Fruit fly (Drosophila melanogaster): ENCODE results near the gene Sol1.

Gene Sol1

DNA sequence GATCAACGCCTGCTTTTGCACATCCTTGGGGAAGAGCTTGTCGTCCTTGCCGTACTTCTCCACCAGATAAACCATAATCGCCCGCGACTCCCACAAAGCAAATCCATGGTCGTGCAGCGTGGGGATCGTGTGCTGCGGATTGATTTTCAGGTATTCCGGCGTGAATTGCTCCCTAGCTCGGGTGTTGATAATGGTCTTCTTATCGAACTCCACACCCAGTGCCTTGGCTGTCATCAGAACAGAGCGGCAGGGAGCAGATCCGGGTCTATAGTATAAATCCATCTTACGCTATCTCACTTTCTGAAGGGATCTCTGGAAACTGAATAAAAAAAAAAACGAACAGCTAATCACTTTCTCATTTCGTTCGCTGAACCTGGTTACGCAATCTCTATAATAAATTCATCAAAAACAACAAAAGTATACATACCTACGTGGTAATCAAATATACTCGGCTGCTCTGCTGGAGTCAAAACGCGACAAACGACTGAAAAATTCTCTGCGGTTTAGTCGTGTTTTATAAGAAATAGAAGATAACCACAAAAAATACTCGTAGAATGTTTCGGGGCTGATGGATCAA is 20.7 kb upstream of the Sol1 start, which contains the start of gene GstD10:
GstD10 (minus strand) TSS at position 472 of the 577 bp plus-strand sequence.
- TF ChIP-seq insv (optimal IDR thresholded peaks at IDR 0.05) = no peak
- TF ChIP-seq ttk (optimal IDR thresholded peaks at IDR 0.05) = no peak
- no peak for TF ChIP-seq psq (optimal IDR thresholded peaks at IDR 0.05)
- no peak for TF ChIP-seq h (optimal IDR thresholded peaks at IDR 0.05)
- TF ChIP-seq Myc (optimal IDR thresholded peaks at IDR 0.05) = no peak
- TF ChIP-seq Sin3A (optimal IDR thresholded peaks at IDR 0.05) = no peak

DNA sequence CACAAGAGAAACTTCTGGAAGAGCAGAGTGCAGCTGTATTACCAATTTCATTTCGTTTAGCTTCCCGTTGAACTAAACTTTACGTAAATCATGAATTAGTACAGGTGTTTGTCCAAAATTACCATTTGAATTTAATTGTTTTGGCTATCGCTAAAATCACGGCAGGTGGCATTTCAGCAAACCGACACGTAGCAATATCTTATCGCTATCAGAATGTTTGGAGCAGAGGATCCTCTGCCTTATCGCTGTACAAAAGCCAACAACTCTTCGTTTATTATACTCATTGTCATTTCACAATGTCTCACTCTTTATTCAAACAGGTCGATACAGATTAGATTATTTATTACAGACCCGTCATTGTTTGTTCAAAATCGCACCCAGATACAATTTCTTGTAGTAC is 20.2 kb upstream of the Sol1 start:
- TF ChIP-seq Sin3A (optimal IDR thresholded peaks at IDR 0.05) (no peak), h (optimal IDR thresholded peaks at IDR 0.05) (no peak), psq (optimal IDR thresholded peaks at IDR 0.05) (no peak), insv (optimal IDR thresholded peaks at IDR 0.05) (no peak)

DNA sequence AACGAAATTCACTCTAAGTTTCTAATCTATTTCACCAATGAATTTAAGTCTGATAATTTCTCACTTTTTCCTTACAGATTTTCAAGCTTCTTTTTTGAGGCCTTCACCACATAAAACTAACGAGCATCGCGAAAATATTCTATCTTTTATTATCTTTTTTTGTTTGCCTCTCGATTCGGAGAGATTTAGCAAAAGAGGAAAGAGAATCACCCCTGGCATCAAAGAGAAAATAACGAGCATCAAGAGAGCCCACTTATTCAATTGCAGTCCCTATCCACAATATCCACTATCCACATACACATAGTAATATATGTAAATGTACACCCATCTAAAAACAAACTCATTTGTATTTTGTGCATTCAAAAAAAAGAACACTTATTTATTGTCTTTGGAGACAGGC is 18.6 kb upstream of the Sol1 start, which contains the start of gene GstD9:
GstD9 (minus strand) TSS at position 101 of the 400 bp plus-strand sequence.
- TF ChIP-seq insv (optimal IDR thresholded peaks at IDR 0.05) (no peak), Myc (optimal IDR thresholded peaks at IDR 0.05) (no peak), psq (optimal IDR thresholded peaks at IDR 0.05) (no peak), h (optimal IDR thresholded peaks at IDR 0.05) (no peak), ttk (optimal IDR thresholded peaks at IDR 0.05) (no peak), Sin3A (optimal IDR thresholded peaks at IDR 0.05) (no peak)

DNA sequence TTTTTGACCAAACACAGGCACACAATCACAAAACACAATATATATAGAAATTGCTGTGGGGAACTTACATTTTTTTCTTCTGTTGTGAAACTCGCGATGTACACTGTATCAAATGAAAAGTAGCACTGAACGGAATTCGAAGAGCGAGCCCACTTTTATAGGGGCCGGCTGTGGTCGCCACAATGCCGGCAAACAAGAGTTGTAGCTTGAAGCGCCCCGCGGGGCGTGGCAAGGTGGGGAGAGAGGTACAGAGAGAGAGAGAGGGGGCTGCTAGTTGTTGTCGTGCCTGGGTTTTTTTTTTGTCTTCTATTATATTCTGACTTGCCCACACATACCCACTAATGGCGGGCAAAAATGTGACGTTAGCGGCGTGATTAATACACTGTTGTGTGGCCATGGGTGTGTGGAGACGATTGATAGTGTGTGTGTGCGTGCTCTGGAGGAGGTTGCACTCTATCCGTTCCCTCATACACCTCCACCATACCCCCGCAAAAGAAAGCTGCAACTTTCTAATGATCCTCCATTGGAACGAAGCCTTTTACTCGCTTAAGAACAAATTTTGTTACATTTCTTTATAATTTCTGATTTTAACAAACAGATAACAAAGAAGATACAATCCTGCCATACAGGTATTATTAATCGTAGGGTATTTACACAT is 16.8 kb upstream of the Sol1 start, which contains the start of gene GstD1:
GstD1 (minus strand) TSS at position 134 of the 658 bp plus-strand sequence.
- TF ChIP-seq ttk (optimal IDR thresholded peaks at IDR 0.05) = no peak
- no peak for TF ChIP-seq Sin3A (optimal IDR thresholded peaks at IDR 0.05)
- no peak for TF ChIP-seq psq (optimal IDR thresholded peaks at IDR 0.05)
- no peak for TF ChIP-seq insv (optimal IDR thresholded peaks at IDR 0.05)
- no peak for TF ChIP-seq h (optimal IDR thresholded peaks at IDR 0.05)
- TF ChIP-seq Myc (optimal IDR thresholded peaks at IDR 0.05) = no peak

DNA sequence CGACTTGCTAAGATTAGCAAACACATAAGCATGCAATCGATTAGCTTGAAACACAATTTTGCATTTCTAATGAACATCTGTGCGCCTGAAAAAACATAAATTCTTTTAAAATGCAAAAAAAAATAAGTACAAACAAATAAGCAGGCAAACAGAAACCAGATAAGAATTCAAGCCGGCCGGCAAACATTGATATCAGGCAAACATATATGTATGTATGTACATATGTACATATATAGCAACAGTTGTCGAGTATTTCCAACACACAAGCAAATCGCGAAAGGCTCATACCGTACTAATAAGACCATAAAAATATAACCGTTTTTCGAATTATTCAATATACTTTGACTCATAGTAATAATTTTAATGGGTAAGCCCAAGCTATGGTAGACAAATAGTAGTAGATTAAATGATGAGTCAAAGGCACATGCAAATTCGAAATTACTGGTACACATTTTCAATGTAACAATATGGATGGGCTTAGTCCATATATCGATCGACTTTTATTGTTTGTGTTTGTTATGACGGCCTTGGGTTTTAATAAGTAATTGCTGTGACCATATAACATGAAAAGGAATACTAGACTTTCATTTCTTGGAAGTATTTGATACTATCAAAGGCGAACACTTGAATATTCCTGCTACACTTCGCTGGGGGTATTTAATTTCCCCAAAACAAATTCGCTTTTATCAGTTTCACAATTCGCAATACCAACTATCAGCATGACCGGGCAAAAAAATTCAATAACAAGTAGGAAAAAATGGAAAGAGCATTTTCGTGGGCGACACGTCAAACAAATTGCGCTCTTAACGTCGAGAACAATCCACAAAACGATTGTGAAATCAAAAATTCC is 16.0 kb upstream of the Sol1 start:
- TF ChIP-seq psq (optimal IDR thresholded peaks at IDR 0.05) (no peak), insv (optimal IDR thresholded peaks at IDR 0.05) (no peak), ttk (optimal IDR thresholded peaks at IDR 0.05) (no peak), Sin3A (optimal IDR thresholded peaks at IDR 0.05) (no peak), h (optimal IDR thresholded peaks at IDR 0.05) (no peak), Myc (optimal IDR thresholded peaks at IDR 0.05) (no peak)

DNA sequence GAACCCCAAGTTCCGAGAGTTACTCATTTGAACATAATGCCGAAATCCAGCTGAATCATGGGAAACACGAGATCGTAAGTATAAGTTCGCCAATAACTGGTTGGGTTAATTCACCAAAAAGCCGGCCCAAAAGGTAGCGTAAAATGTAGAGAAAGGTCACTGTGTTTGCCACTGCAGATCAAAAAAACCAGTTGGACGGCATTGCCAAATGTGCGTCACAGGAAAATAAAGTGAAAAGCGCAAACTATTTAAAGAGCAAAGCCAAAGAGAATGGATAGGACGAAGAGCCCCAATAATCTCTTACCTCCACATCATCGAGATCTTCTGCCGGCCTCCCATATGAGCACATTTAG is 15.4 kb upstream of the Sol1 start:
- TF ChIP-seq psq (optimal IDR thresholded peaks at IDR 0.05) (no peak), Myc (optimal IDR thresholded peaks at IDR 0.05) (no peak), insv (optimal IDR thresholded peaks at IDR 0.05) (no peak), h (optimal IDR thresholded peaks at IDR 0.05) (no peak), ttk (optimal IDR thresholded peaks at IDR 0.05) (no peak), Sin3A (optimal IDR thresholded peaks at IDR 0.05) (no peak)

DNA sequence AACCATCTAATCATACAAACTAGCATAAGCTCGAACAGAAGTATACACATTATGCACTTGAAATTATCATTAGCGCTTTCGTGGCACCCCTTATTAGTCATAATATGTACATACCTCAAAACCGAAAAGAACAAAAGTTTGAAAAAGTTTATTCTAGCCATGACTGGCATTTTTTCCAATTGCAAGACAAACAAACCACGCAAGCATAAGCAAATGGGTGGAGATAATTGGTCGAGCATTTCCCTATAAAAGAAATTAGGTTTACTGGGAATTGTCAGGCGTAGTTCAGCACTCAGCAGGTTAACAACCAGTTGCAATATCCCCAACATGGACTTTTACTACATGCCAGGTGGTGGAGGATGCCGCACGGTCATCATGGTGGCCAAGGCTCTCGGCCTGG is 14.4 kb upstream of the Sol1 start, which contains the start of gene GstD2:
GstD2 (plus strand) TSS at position 301 of the 400 bp plus-strand sequence.
- TF ChIP-seq Sin3A (optimal IDR thresholded peaks at IDR 0.05) (no peak), h (optimal IDR thresholded peaks at IDR 0.05) (no peak), ttk (optimal IDR thresholded peaks at IDR 0.05) (no peak), psq (optimal IDR thresholded peaks at IDR 0.05) (no peak), Myc (optimal IDR thresholded peaks at IDR 0.05) (no peak), insv (optimal IDR thresholded peaks at IDR 0.05) (no peak)

DNA sequence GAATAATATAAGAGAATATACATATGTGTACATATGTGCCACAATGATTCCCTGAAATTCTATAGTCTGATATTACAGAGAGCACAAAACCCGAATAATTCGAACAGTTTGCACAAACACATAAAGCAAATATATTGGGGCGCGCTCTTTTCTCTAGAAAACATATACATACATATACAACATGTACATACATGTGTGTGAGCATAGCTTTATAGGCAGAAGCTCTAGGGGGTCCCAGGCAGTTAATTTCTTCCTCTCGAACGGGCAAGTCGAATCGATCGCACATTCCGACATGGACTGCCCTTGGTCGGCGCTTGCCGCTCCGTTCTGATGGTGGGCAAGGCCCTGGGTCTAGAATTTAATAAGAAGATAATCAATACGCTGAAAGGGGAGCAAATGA is 13.2 kb upstream of the Sol1 start, which contains the start of gene GstD3:
GstD3 (plus strand) TSS at position 269 of the 400 bp plus-strand sequence.
- TF ChIP-seq psq (optimal IDR thresholded peaks at IDR 0.05) (no peak), Myc (optimal IDR thresholded peaks at IDR 0.05) (no peak), ttk (optimal IDR thresholded peaks at IDR 0.05) (no peak), insv (optimal IDR thresholded peaks at IDR 0.05) (no peak), Sin3A (optimal IDR thresholded peaks at IDR 0.05) (no peak)

DNA sequence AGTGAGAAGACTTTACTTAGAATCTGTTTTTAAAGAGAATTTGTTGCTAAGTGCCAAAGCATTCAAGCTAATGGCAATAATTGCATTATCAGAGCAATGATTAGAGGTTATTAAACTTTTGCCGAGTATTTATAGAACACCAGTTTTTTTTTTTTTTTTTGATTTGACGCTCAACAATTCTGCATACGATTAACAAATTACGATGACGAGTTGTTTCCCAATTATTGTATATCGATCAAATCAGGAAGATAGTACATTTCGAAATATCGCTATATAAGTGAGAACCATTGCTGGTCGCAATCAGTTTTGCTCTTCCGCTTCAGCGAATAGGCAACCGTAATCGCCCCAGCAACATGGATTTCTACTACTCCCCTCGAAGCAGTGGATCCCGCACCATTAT is 12.2 kb upstream of the Sol1 start, which contains the start of gene GstD4:
GstD4 (plus strand) TSS at position 301 of the 400 bp plus-strand sequence.
- TF ChIP-seq ttk (optimal IDR thresholded peaks at IDR 0.05) (no peak), insv (optimal IDR thresholded peaks at IDR 0.05) (no peak), Sin3A (optimal IDR thresholded peaks at IDR 0.05) (no peak), psq (optimal IDR thresholded peaks at IDR 0.05) (no peak), h (optimal IDR thresholded peaks at IDR 0.05) (no peak), Myc (optimal IDR thresholded peaks at IDR 0.05) (no peak)

DNA sequence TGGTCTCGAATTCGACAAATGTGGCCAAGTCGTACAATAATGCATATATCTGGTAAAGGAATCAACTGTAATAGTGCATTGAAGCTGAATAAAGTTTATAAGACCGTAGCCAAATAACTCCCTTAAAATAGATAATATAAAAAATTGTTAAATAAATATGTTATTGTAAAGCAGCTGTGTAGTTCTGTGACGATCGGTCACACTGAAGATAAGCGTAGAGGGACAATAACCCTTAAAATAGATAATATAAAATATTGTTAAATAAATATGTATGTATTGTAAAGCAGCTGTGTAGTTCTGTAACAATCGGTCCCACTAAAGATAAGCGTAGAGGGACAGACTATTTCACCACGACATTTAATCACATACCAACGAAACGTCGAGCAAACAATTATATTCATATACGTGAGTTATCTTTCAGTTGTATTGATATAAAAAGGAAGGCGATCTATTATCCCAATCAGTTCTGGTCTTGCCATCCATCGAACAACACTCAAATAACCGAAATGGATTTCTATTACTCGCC is 10.7 kb upstream of the Sol1 start, which contains the start of gene GstD5:
GstD5 (plus strand) TSS at position 476 of the 526 bp plus-strand sequence.
- TF ChIP-seq h (optimal IDR thresholded peaks at IDR 0.05) = no peak

DNA sequence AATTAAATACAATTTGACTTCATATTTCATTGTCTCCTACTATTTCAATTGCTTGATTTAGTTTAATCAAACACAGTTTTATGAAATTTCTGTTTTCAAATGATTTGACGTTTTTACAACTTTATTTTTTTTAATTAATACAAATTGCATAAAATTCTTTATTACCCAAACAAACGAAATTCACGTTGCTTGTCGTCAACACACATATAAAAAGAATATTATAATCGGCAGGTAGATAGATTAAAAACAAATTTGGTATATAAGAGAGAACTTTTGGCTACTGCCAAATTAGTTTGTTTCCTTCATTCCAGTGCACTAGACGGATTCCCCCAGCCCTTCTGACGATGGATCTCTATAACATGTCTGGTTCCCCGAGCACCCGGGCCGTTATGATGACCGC is 9.2 kb upstream of the Sol1 start, which contains the start of gene GstD6:
GstD6 (plus strand) TSS at position 301 of the 400 bp plus-strand sequence.
- TF ChIP-seq ttk (optimal IDR thresholded peaks at IDR 0.05) (no peak), Sin3A (optimal IDR thresholded peaks at IDR 0.05) (no peak), h (optimal IDR thresholded peaks at IDR 0.05) (no peak), insv (optimal IDR thresholded peaks at IDR 0.05) (no peak), psq (optimal IDR thresholded peaks at IDR 0.05) (no peak), Myc (optimal IDR thresholded peaks at IDR 0.05) (no peak)

DNA sequence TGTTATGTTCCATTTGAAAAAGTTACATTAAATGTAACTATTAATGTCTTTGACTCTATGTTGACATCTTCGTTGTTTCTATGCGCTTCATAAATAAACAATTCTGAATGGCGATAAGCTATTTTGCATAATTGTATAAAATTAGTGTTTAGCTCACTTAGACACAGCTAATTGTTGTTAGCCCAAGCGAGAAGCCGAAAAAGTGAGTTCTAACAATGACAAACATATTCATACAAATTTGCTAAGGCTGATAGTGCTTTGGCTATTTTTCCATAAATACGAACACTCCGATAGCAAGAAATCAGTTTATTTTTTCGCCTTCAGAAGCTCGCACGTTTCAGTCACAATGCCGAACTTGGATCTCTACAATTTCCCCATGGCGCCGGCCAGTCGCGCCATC is 7.8 kb upstream of the Sol1 start, which contains the start of gene GstD7:
GstD7 (plus strand) TSS at position 301 of the 400 bp plus-strand sequence.
- TF ChIP-seq Sin3A (optimal IDR thresholded peaks at IDR 0.05) = no peak
- TF ChIP-seq insv (optimal IDR thresholded peaks at IDR 0.05) = no peak
- no peak for TF ChIP-seq ttk (optimal IDR thresholded peaks at IDR 0.05)
- no peak for TF ChIP-seq psq (optimal IDR thresholded peaks at IDR 0.05)
- no peak for TF ChIP-seq h (optimal IDR thresholded peaks at IDR 0.05)
- no peak for TF ChIP-seq Myc (optimal IDR thresholded peaks at IDR 0.05)

Data from Kc167 (cell line).